Worm (Caenorhabditis elegans) whole organism, late embryonic: ENCODE measurements around the gene lin-29.

Source experiments
- C08G9.2 ChIP-seq: sonication (generic microtip); optimal IDR thresholded peaks from 2 replicates; lab custom pipeline; 2016; ENCODE audit warnings: mild to moderate bottlenecking, missing genetic modification characterization, moderate library complexity, missing compliant biosample characterization
- C38D4.7 ChIP-seq: fragments of 200-800 bp; sonication (Bioruptor generic); optimal IDR thresholded peaks from 2 replicates; lab custom pipeline; 2018; ENCODE audit warnings: mild to moderate bottlenecking, missing genetic modification characterization, moderate library complexity, missing compliant biosample characterization
- F13H6.1 ChIP-seq: sonication (generic microtip); optimal IDR thresholded peaks from 2 replicates; lab custom pipeline; 2016; ENCODE audit warnings: missing genetic modification characterization, missing compliant biosample characterization
- K02D7.2 ChIP-seq: sonication (generic microtip); optimal IDR thresholded peaks from 2 replicates; lab custom pipeline; 2017; ENCODE audit warnings: mild to moderate bottlenecking, missing genetic modification characterization, missing compliant biosample characterization
- K09A11.1 ChIP-seq: sonication (generic microtip); optimal IDR thresholded peaks from 2 replicates; lab custom pipeline; 2017; ENCODE audit warnings: antibody characterized with exemption, mild to moderate bottlenecking, missing genetic modification characterization, missing compliant biosample characterization; ENCODE audit not compliant: insufficient read depth
- T23F11.4 ChIP-seq: fragments of 200-800 bp; sonication (Bioruptor generic); optimal IDR thresholded peaks from 2 replicates; lab custom pipeline; 2018; ENCODE audit warnings: mild to moderate bottlenecking, missing genetic modification characterization, missing compliant biosample characterization
- Y22D7AL.16 ChIP-seq: sonication (generic microtip); optimal IDR thresholded peaks from 2 replicates; lab custom pipeline; 2016; ENCODE audit warnings: missing genetic modification characterization, missing compliant biosample characterization
- ahr-1 ChIP-seq: sonication (generic microtip); optimal IDR thresholded peaks from 2 replicates; lab custom pipeline; 2016; ENCODE audit warnings: missing genetic modification characterization, missing compliant biosample characterization
- ama-1 ChIP-seq: fragments of 150-350 bp; optimal IDR thresholded peaks from 2 replicates; lab custom pipeline; 2014
- ceh-14 ChIP-seq: sonication (generic microtip); optimal IDR thresholded peaks from 2 replicates; lab custom pipeline; 2016; ENCODE audit warnings: missing genotype, missing genetic modification characterization, missing compliant biosample characterization
- ceh-18 ChIP-seq: sonication (generic microtip); optimal IDR thresholded peaks from 2 replicates; lab custom pipeline; 2016; ENCODE audit warnings: missing genetic modification characterization, missing compliant biosample characterization
- ceh-22 ChIP-seq: sonication (generic microtip); optimal IDR thresholded peaks from 2 replicates; lab custom pipeline; 2017; ENCODE audit warnings: missing biosample characterization, missing genetic modification characterization
- ceh-24 ChIP-seq: sonication (generic microtip); optimal IDR thresholded peaks from 2 replicates; lab custom pipeline; 2016; ENCODE audit warnings: mild to moderate bottlenecking, missing genetic modification characterization, missing compliant biosample characterization
- ceh-30 ChIP-seq: fragments of 150-350 bp; optimal IDR thresholded peaks from 2 replicates; lab custom pipeline; 2014; ENCODE audit warnings: missing biosample characterization, missing genetic modification characterization
- ceh-31 ChIP-seq: sonication (generic microtip); optimal IDR thresholded peaks from 2 replicates; lab custom pipeline; 2016; ENCODE audit warnings: missing genetic modification characterization, missing compliant biosample characterization
- ceh-34 ChIP-seq: sonication (generic microtip); optimal IDR thresholded peaks from 2 replicates; lab custom pipeline; 2016; ENCODE audit warnings: mild to moderate bottlenecking, missing genetic modification characterization, missing compliant biosample characterization
- ceh-45 ChIP-seq: fragments of 200-800 bp; sonication (Bioruptor generic); IDR thresholded peaks from 2 replicates; pipeline ENCODE4 v1.3.6; 2022; ENCODE audit warnings: missing genetic modification reagents, missing genetic modification characterization, missing compliant biosample characterization
- ceh-48 ChIP-seq: sonication (generic microtip); optimal IDR thresholded peaks from 2 replicates; lab custom pipeline; 2016; ENCODE audit warnings: missing genetic modification characterization, inconsistent platforms, missing compliant biosample characterization
- ceh-6 ChIP-seq: fragments of 200-800 bp; sonication (Bioruptor generic); optimal IDR thresholded peaks from 2 replicates; lab custom pipeline; 2018; ENCODE audit warnings: mild to moderate bottlenecking, missing genetic modification characterization, missing compliant biosample characterization
- dmd-4 ChIP-seq: sonication (generic microtip); optimal IDR thresholded peaks from 2 replicates; lab custom pipeline; 2016; ENCODE audit warnings: borderline replicate concordance, missing genetic modification characterization, missing compliant biosample characterization
- elt-2 ChIP-seq: sonication (generic microtip); optimal IDR thresholded peaks from 2 replicates; lab custom pipeline; 2016; ENCODE audit warnings: missing genetic modification reagents, missing genetic modification characterization, missing compliant biosample characterization
- eyg-1 ChIP-seq: sonication (generic microtip); optimal IDR thresholded peaks from 2 replicates; lab custom pipeline; 2016; ENCODE audit warnings: missing genotype, missing genetic modification characterization, missing compliant biosample characterization
- fax-1 ChIP-seq: sonication (generic microtip); optimal IDR thresholded peaks from 2 replicates; lab custom pipeline; 2016; ENCODE audit warnings: missing genotype, missing genetic modification characterization, missing compliant biosample characterization
- fkh-6 ChIP-seq: sonication (generic microtip); optimal IDR thresholded peaks from 2 replicates; lab custom pipeline; 2016; ENCODE audit warnings: missing genetic modification characterization, missing compliant biosample characterization
- gmeb-2 ChIP-seq: sonication (generic microtip); optimal IDR thresholded peaks from 2 replicates; lab custom pipeline; 2016; ENCODE audit warnings: missing genetic modification characterization, inconsistent platforms, missing compliant biosample characterization
- hlh-15 ChIP-seq: sonication (generic microtip); optimal IDR thresholded peaks from 2 replicates; lab custom pipeline; 2016; ENCODE audit warnings: missing genetic modification characterization, missing compliant biosample characterization
- hlh-6 ChIP-seq: sonication (generic microtip); optimal IDR thresholded peaks from 2 replicates; lab custom pipeline; 2016; ENCODE audit warnings: missing genotype, missing genetic modification characterization, missing compliant biosample characterization
- lim-6 ChIP-seq: sonication (generic microtip); optimal IDR thresholded peaks from 2 replicates; lab custom pipeline; 2016; ENCODE audit warnings: missing genetic modification characterization, missing compliant biosample characterization
- lin-11 ChIP-seq: fragments of 200-800 bp; sonication (Bioruptor generic); optimal IDR thresholded peaks from 2 replicates; lab custom pipeline; 2018; ENCODE audit warnings: mild to moderate bottlenecking, missing genetic modification characterization, missing compliant biosample characterization
- madf-2 ChIP-seq: sonication (generic microtip); optimal IDR thresholded peaks from 2 replicates; lab custom pipeline; 2017; ENCODE audit warnings: missing genetic modification characterization, missing compliant biosample characterization
- mec-3 ChIP-seq: sonication (generic microtip); optimal IDR thresholded peaks from 2 replicates; lab custom pipeline; 2016; ENCODE audit warnings: borderline replicate concordance, missing genetic modification characterization, missing compliant biosample characterization
- nfya-1 ChIP-seq: sonication (generic microtip); optimal IDR thresholded peaks from 2 replicates; lab custom pipeline; 2017; ENCODE audit warnings: missing genetic modification characterization, mild to moderate bottlenecking, missing compliant biosample characterization, antibody characterized with exemption, moderate library complexity
- nhr-232 ChIP-seq: sonication (generic microtip); optimal IDR thresholded peaks from 2 replicates; lab custom pipeline; 2016; ENCODE audit warnings: missing genetic modification characterization, missing compliant biosample characterization
- odd-2 ChIP-seq: sonication (generic microtip); optimal IDR thresholded peaks from 2 replicates; lab custom pipeline; 2017; ENCODE audit warnings: antibody characterized with exemption, mild to moderate bottlenecking, missing genetic modification characterization, missing compliant biosample characterization
- pag-3 ChIP-seq: sonication (generic microtip); optimal IDR thresholded peaks from 2 replicates; lab custom pipeline; 2016; ENCODE audit warnings: missing compliant biosample characterization, missing genetic modification characterization, borderline replicate concordance
- pat-9 ChIP-seq: fragments of 200-800 bp; sonication (Bioruptor generic); optimal IDR thresholded peaks from 2 replicates; lab custom pipeline; 2018; ENCODE audit warnings: mild to moderate bottlenecking, missing genetic modification characterization, moderate library complexity, missing compliant biosample characterization
- pha-2 ChIP-seq: sonication (generic microtip); optimal IDR thresholded peaks from 2 replicates; lab custom pipeline; 2017; ENCODE audit warnings: mild to moderate bottlenecking, missing genetic modification characterization, missing compliant biosample characterization
- pha-4 ChIP-seq: fragments of 150-350 bp; optimal IDR thresholded peaks from 2 replicates; lab custom pipeline; 2018; ENCODE audit warnings: missing biosample characterization, missing genetic modification reagents, missing genetic modification characterization
- pqm-1 ChIP-seq: sonication (generic microtip); optimal IDR thresholded peaks from 2 replicates; lab custom pipeline; 2016; ENCODE audit warnings: missing genetic modification characterization, missing compliant biosample characterization
- rnt-1 ChIP-seq: sonication (generic microtip); optimal IDR thresholded peaks from 2 replicates; lab custom pipeline; 2016; ENCODE audit warnings: missing genetic modification characterization, missing compliant biosample characterization
- sdc-2 ChIP-seq: sonication (generic microtip); optimal IDR thresholded peaks from 2 replicates; lab custom pipeline; 2016; ENCODE audit warnings: missing genotype, missing genetic modification characterization, missing compliant biosample characterization
- sox-2 ChIP-seq: fragments of 200-800 bp; sonication (Bioruptor generic); IDR thresholded peaks from 2 replicates; pipeline ENCODE4 v1.3.6; 2022; ENCODE audit warnings: missing genetic modification reagents, missing genetic modification characterization, missing compliant biosample characterization
- sox-4 ChIP-seq: sonication (generic microtip); optimal IDR thresholded peaks from 2 replicates; lab custom pipeline; 2017; ENCODE audit warnings: mild to moderate bottlenecking, missing genetic modification characterization, inconsistent platforms, missing compliant biosample characterization
- syd-9 ChIP-seq: sonication (generic microtip); optimal IDR thresholded peaks from 2 replicates; lab custom pipeline; 2016; ENCODE audit warnings: mild to moderate bottlenecking, missing genetic modification characterization, moderate library complexity, missing compliant biosample characterization
- tbx-2 ChIP-seq: sonication (generic microtip); optimal IDR thresholded peaks from 2 replicates; lab custom pipeline; 2016; ENCODE audit warnings: missing genetic modification characterization, missing compliant biosample characterization
- tbx-7 ChIP-seq: sonication (generic microtip); optimal IDR thresholded peaks from 2 replicates; lab custom pipeline; 2016; ENCODE audit warnings: missing genotype, missing genetic modification characterization, missing compliant biosample characterization
- unc-3 ChIP-seq, 2 experiments: fragments of 200-800 bp in 1 of 2; sonication (Bioruptor generic) in 1 of 2; sonication (generic microtip) in 1 of 2; conservative IDR thresholded peaks in 1 of 2; optimal IDR thresholded peaks in 1 of 2; 2 replicates each; pipeline versions ENCODE4 v1.3.6 to Lab custom; 2016 to 2022; ENCODE audit warnings: missing compliant biosample characterization in 2 of 2, missing genetic modification characterization in 2 of 2, missing genetic modification reagents in 1 of 2
- unc-42 ChIP-seq: sonication (generic microtip); optimal IDR thresholded peaks from 2 replicates; lab custom pipeline; 2016; ENCODE audit warnings: missing genotype, missing genetic modification characterization, missing compliant biosample characterization
- unc-55 ChIP-seq: sonication (generic microtip); optimal IDR thresholded peaks from 2 replicates; lab custom pipeline; 2017; ENCODE audit warnings: missing biosample characterization, missing genetic modification reagents, missing genetic modification characterization
- unc-86 ChIP-seq: sonication (generic microtip); optimal IDR thresholded peaks from 2 replicates; lab custom pipeline; 2016; ENCODE audit warnings: missing genetic modification characterization, missing compliant biosample characterization
- zip-5 ChIP-seq: sonication (generic microtip); optimal IDR thresholded peaks from 2 replicates; lab custom pipeline; 2016; ENCODE audit warnings: missing genetic modification characterization, missing compliant biosample characterization

Gene lin-29

DNA sequence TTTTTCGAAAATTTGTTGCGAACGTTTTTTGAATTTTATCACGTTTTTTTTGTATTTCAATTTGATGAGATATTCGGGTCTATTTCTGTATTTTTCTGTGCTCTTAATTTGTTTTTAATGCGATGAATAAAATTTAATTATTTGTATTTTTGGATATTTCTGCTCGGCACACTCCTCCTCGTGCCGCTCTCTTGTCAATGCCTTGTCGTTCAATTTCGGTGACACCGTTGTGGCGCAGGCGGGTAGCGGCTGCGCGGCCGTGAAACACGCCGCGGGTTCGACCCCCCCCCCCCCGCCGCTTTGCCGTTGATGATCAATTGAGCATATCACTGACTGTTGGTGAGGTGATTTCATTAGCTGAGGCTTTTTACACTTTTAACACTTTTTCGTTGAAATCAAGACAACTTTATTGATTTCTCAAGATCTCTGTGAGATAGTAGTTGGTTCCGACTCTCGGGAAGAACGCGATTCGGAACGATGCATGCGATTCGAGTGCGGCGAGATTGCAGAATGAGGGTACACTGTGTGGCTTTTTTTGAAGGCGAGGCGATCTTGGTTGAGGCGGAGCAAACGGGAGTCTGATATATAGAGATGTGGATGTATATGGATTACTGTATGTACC, 25.6 kb upstream of the lin-29 start:
- peak; percentile 99 for TF ChIP-seq C38D4.7 (GFP tag; lab: Kevin White, UChicago)
- TF ChIP-seq eyg-1: peak; percentile 99
- TF ChIP-seq sox-2 (GFP tag; lab: Robert Waterston, UW): peak; percentile 98
- TF ChIP-seq C08G9.2 (tag; lab: Kevin White, UChicago): peak; percentile 94
- peak; percentile 100 for TF ChIP-seq unc-3 (GFP tag; conservative IDR thresholded peaks at IDR 0.05; lab: Robert Waterston, UW)
- peak; percentile 99 for TF ChIP-seq unc-3 (tag; optimal IDR thresholded peaks at IDR 0.05; lab: Kevin White, UChicago)
- peak; percentile 99 for TF ChIP-seq hlh-15
- peak; percentile 100 for TF ChIP-seq gmeb-2
- peak; percentile 98 for TF ChIP-seq lin-11 (tag; lab: Kevin White, UChicago)
- TF ChIP-seq tbx-2 (tag; lab: Kevin White, UChicago): peak; percentile 99
- peak; percentile 100 for TF ChIP-seq hlh-6 (tag; lab: Kevin White, UChicago)
- TF ChIP-seq fkh-6 (tag; lab: Kevin White, UChicago): peak; percentile 98
- TF ChIP-seq unc-86: peak; percentile 100
- peak; percentile 99 for TF ChIP-seq pqm-1
- TF ChIP-seq ceh-6 (GFP tag; lab: Kevin White, UChicago): peak; percentile 100
- TF ChIP-seq K09A11.1 (tag; lab: Kevin White, UChicago): peak; percentile 96
- TF ChIP-seq dmd-4 (tag; lab: Kevin White, UChicago): peak; percentile 99
- TF ChIP-seq ceh-45 (GFP tag; lab: Robert Waterston, UW): peak; percentile 100
- TF ChIP-seq nfya-1: peak; percentile 92
- peak; percentile 99 for TF ChIP-seq nhr-232 (tag; lab: Kevin White, UChicago)
- TF ChIP-seq ceh-31 (tag; lab: Kevin White, UChicago): peak; percentile 97
- peak; percentile 87 for TF ChIP-seq tbx-7 (tag; lab: Kevin White, UChicago)
- peak; percentile 99 for TF ChIP-seq ceh-18 (tag; lab: Kevin White, UChicago)
- peak; percentile 91 for TF ChIP-seq mec-3 (tag; lab: Kevin White, UChicago)
- TF ChIP-seq pha-4 (tag; lab: Kevin White, UChicago): no peak
- peak; percentile 100 for TF ChIP-seq ceh-24 (tag; lab: Kevin White, UChicago)
- TF ChIP-seq fax-1 (tag; lab: Kevin White, UChicago): peak; percentile 98
- TF ChIP-seq unc-42 (tag; lab: Kevin White, UChicago): peak; percentile 94
- peak; percentile 98 for TF ChIP-seq pha-2 (tag; lab: Kevin White, UChicago)
- peak; percentile 99 for TF ChIP-seq syd-9
- TF ChIP-seq sdc-2 (tag; lab: Kevin White, UChicago): peak; percentile 95
- TF ChIP-seq Y22D7AL.16: peak; percentile 100
- peak; percentile 100 for TF ChIP-seq ceh-14
- peak; percentile 99 for TF ChIP-seq F13H6.1 (tag; lab: Kevin White, UChicago)
- no peak for TF ChIP-seq ama-1
- TF ChIP-seq T23F11.4 (GFP tag; lab: Kevin White, UChicago): peak; percentile 100
- peak; percentile 99 for TF ChIP-seq ceh-34 (tag; lab: Kevin White, UChicago)
- TF ChIP-seq unc-55 (GFP tag; lab: Kevin White, UChicago): no peak
- TF ChIP-seq ceh-30 (tag; lab: Kevin White, UChicago): peak; percentile 88
- TF ChIP-seq rnt-1 (tag; lab: Kevin White, UChicago): peak; percentile 99
- TF ChIP-seq pat-9 (tag; lab: Kevin White, UChicago): peak; percentile 100
- TF ChIP-seq zip-5 (tag; lab: Kevin White, UChicago): peak; percentile 95
- TF ChIP-seq ahr-1 (tag; lab: Kevin White, UChicago): peak; percentile 99
- peak; percentile 98 for TF ChIP-seq madf-2
- TF ChIP-seq ceh-48 (tag; lab: Kevin White, UChicago): peak; percentile 100
- TF ChIP-seq elt-2 (tag; lab: Kevin White, UChicago): peak; percentile 100
- TF ChIP-seq K02D7.2 (tag; lab: Kevin White, UChicago): peak; percentile 100
- TF ChIP-seq ceh-22: peak; percentile 59
- TF ChIP-seq sox-4 (tag; lab: Kevin White, UChicago): peak; percentile 100
- peak; percentile 99 for TF ChIP-seq lim-6 (tag; lab: Kevin White, UChicago)
- TF ChIP-seq pag-3 (tag; lab: Kevin White, UChicago): peak; percentile 99
- TF ChIP-seq odd-2 (tag; lab: Kevin White, UChicago): peak; percentile 89
